Fruit fly (Drosophila melanogaster) whole organism, embryonic: Measurements from ENCODE around the gene Pgm1.
A peak's percentile ranks its signal among the peaks of the same experiment; 100 is the strongest.

Experiments used
- CG1024 ChIP-seq: fragments of 200-800 bp; sonication (Bioruptor generic); IDR thresholded peaks from 2 replicates; pipeline ENCODE4 v1.3.6; 2022; ENCODE audit warnings: missing biosample characterization, missing genetic modification characterization
- CG10565 ChIP-seq: fragments of 200-800 bp; sonication (Bioruptor generic); optimal IDR thresholded peaks from 3 replicates; lab custom pipeline; 2016; ENCODE audit warnings: missing biosample characterization, mild to moderate bottlenecking, missing genetic modification characterization
- CG11456 ChIP-seq: fragments of 200-800 bp; sonication (Bioruptor generic); IDR thresholded peaks from 3 replicates; pipeline ENCODE4 v1.3.6; 2022; ENCODE audit warnings: missing biosample characterization, missing genetic modification characterization
- CG12942 ChIP-seq: fragments of 200-800 bp; sonication (Bioruptor generic); optimal IDR thresholded peaks from 3 replicates; lab custom pipeline; 2016; ENCODE audit warnings: missing biosample characterization, missing genetic modification characterization
- CG13287 ChIP-seq: fragments of 200-800 bp; sonication (Bioruptor generic); IDR thresholded peaks from 2 replicates; pipeline ENCODE4 v1.3.6; 2022; ENCODE audit warnings: missing biosample characterization, missing genetic modification characterization; ENCODE audit not compliant: partially characterized antibody
- CG14014 ChIP-seq: fragments of 200-800 bp; sonication (Bioruptor generic); IDR thresholded peaks from 2 replicates; pipeline ENCODE4 v1.3.6; 2022; ENCODE audit warnings: missing biosample characterization, missing genetic modification characterization
- CG14965 ChIP-seq: fragments of 200-800 bp; sonication (Bioruptor generic); optimal IDR thresholded peaks from 2 replicates; lab custom pipeline; 2016; ENCODE audit warnings: missing biosample characterization, missing genetic modification characterization, borderline replicate concordance
- CG15269 ChIP-seq: fragments of 200-800 bp; sonication (Bioruptor generic); optimal IDR thresholded peaks from 2 replicates; lab custom pipeline; 2018; ENCODE audit warnings: missing biosample characterization, mild to moderate bottlenecking, missing genetic modification characterization, moderate library complexity
- CG15479 ChIP-seq: fragments of 200-800 bp; sonication (Bioruptor generic); optimal IDR thresholded peaks from 3 replicates; lab custom pipeline; 2019; ENCODE audit warnings: missing biosample characterization, mild to moderate bottlenecking, missing genetic modification characterization, moderate library complexity
- CG16815 ChIP-seq: fragments of 200-800 bp; sonication (Bioruptor generic); optimal IDR thresholded peaks from 3 replicates; lab custom pipeline; 2017; ENCODE audit warnings: missing biosample characterization, mild to moderate bottlenecking, missing genetic modification characterization
- CG18599 ChIP-seq: fragments of 200-800 bp; sonication (Bioruptor generic); optimal IDR thresholded peaks from 3 replicates; lab custom pipeline; 2017; ENCODE audit warnings: missing biosample characterization, missing genetic modification characterization, mild to moderate bottlenecking, moderate library complexity, missing genetic modification reagents
- CG31365 ChIP-seq: fragments of 200-800 bp; sonication (Bioruptor generic); optimal IDR thresholded peaks from 2 replicates; lab custom pipeline; 2018; ENCODE audit warnings: missing biosample characterization, mild to moderate bottlenecking, missing genetic modification characterization
- CG34224 ChIP-seq: fragments of 200-800 bp; sonication (Bioruptor generic); IDR thresholded peaks from 3 replicates; pipeline ENCODE4 v1.3.6; 2022; ENCODE audit warnings: missing biosample characterization, missing genetic modification characterization; ENCODE audit not compliant: partially characterized antibody
- CG34422 ChIP-seq: fragments of 200-800 bp; sonication (Bioruptor generic); IDR thresholded peaks from 3 replicates; pipeline ENCODE4 v1.3.6; 2022; ENCODE audit warnings: missing biosample characterization, missing genetic modification characterization
- CG3847 ChIP-seq: fragments of 200-800 bp; sonication (Bioruptor generic); IDR thresholded peaks from 2 replicates; pipeline ENCODE4 v1.3.6; 2022; ENCODE audit warnings: missing biosample characterization, missing genetic modification characterization
- CG4404 ChIP-seq: fragments of 200-800 bp; sonication (Bioruptor generic); IDR thresholded peaks from 2 replicates; pipeline ENCODE4 v1.3.6; 2022; ENCODE audit warnings: missing biosample characterization, missing genetic modification characterization
- CG6254 ChIP-seq: fragments of 200-800 bp; sonication (Bioruptor generic); optimal IDR thresholded peaks from 3 replicates; lab custom pipeline; 2017; ENCODE audit warnings: mild to moderate bottlenecking, missing biosample characterization, missing genetic modification reagents, missing genetic modification characterization
- CoRest ChIP-seq: fragments of 200-800 bp; sonication (Bioruptor generic); optimal IDR thresholded peaks from 3 replicates; lab custom pipeline; 2018; ENCODE audit warnings: missing biosample characterization, mild to moderate bottlenecking, missing genetic modification characterization, moderate library complexity
- HLH3B ChIP-seq: fragments of 200-800 bp; sonication (Bioruptor generic); IDR thresholded peaks from 2 replicates; pipeline ENCODE4 v1.3.6; 2022; ENCODE audit warnings: missing biosample characterization, missing genetic modification characterization
- HLH4C ChIP-seq: fragments of 200-800 bp; sonication (Bioruptor generic); IDR thresholded peaks from 3 replicates; pipeline ENCODE4 v1.3.6; 2022; ENCODE audit warnings: missing biosample characterization, missing genetic modification characterization; ENCODE audit not compliant: partially characterized antibody
- HLH54F ChIP-seq: fragments of 200-800 bp; sonication (Bioruptor generic); optimal IDR thresholded peaks from 3 replicates; lab custom pipeline; 2016; ENCODE audit warnings: missing biosample characterization, missing genetic modification characterization
- HmgZ ChIP-seq: fragments of 200-800 bp; sonication (Bioruptor generic); optimal IDR thresholded peaks from 2 replicates; lab custom pipeline; 2018; ENCODE audit warnings: missing biosample characterization, mild to moderate bottlenecking, missing genetic modification characterization
- Hr3 ChIP-seq: fragments of 200-800 bp; sonication (Bioruptor generic); optimal IDR thresholded peaks from 3 replicates; lab custom pipeline; 2016; ENCODE audit warnings: missing biosample characterization, missing genetic modification characterization
- Jarid2 ChIP-seq: fragments of 200-800 bp; sonication (Bioruptor generic); optimal IDR thresholded peaks from 3 replicates; lab custom pipeline; 2017; ENCODE audit warnings: mild to moderate bottlenecking, missing biosample characterization, missing genetic modification reagents, missing genetic modification characterization
- Nf-YB ChIP-seq: fragments of 200-800 bp; sonication (Bioruptor generic); optimal IDR thresholded peaks from 3 replicates; lab custom pipeline; 2019; ENCODE audit warnings: missing biosample characterization, mild to moderate bottlenecking, missing genetic modification characterization, moderate library complexity
- Nf-YC ChIP-seq: fragments of 200-800 bp; optimal IDR thresholded peaks from 3 replicates; lab custom pipeline; 2019; ENCODE audit warnings: missing biosample characterization, mild to moderate bottlenecking, missing genetic modification characterization, moderate library complexity
- Pdp1 ChIP-seq, 2 experiments: fragments of 200-800 bp; sonication (Bioruptor generic); optimal IDR thresholded peaks; 3 replicates each; lab custom pipeline; 2016; ENCODE audit warnings: missing biosample characterization in 2 of 2, missing genetic modification characterization in 2 of 2, mild to moderate bottlenecking in 1 of 2, moderate library complexity in 1 of 2
- Sox102F ChIP-seq: fragments of 200-800 bp; sonication (Bioruptor generic); optimal IDR thresholded peaks from 2 replicates; lab custom pipeline; 2018; ENCODE audit warnings: missing biosample characterization, mild to moderate bottlenecking, missing genetic modification characterization, moderate library complexity
- Usf ChIP-seq: fragments of 200-800 bp; sonication (Bioruptor generic); optimal IDR thresholded peaks from 2 replicates; lab custom pipeline; 2017; ENCODE audit warnings: missing genotype, missing biosample characterization, missing genetic modification characterization
- YL-1 ChIP-seq: fragments of 200-800 bp; sonication (Bioruptor generic); optimal IDR thresholded peaks from 3 replicates; lab custom pipeline; 2017; ENCODE audit warnings: missing biosample characterization, mild to moderate bottlenecking, missing genetic modification characterization
- abd-A ChIP-seq: fragments of 200-800 bp; sonication (Bioruptor generic); optimal IDR thresholded peaks from 3 replicates; lab custom pipeline; 2019; ENCODE audit warnings: missing biosample characterization, mild to moderate bottlenecking, missing genetic modification characterization, moderate library complexity
- ase ChIP-seq: fragments of 200-800 bp; sonication (Bioruptor generic); IDR thresholded peaks from 3 replicates; pipeline ENCODE4 v1.3.6; 2022; ENCODE audit warnings: missing biosample characterization, missing genetic modification characterization
- cas ChIP-seq: fragments of 200-800 bp; sonication (Bioruptor generic); IDR thresholded peaks from 2 replicates; pipeline ENCODE4 v1.3.6; 2022; ENCODE audit warnings: missing biosample characterization, missing genetic modification characterization
- cato ChIP-seq: fragments of 200-800 bp; sonication (Bioruptor generic); optimal IDR thresholded peaks from 2 replicates; lab custom pipeline; 2016; ENCODE audit warnings: missing biosample characterization, missing genetic modification characterization, borderline replicate concordance
- dan ChIP-seq: fragments of 200-800 bp; sonication (Bioruptor generic); IDR thresholded peaks from 2 replicates; pipeline ENCODE4 v1.3.6; 2022; ENCODE audit warnings: missing biosample characterization, missing genetic modification characterization
- dmrt99B ChIP-seq: fragments of 200-800 bp; sonication (Bioruptor generic); optimal IDR thresholded peaks from 2 replicates; lab custom pipeline; 2018; ENCODE audit warnings: missing biosample characterization, mild to moderate bottlenecking, missing genetic modification characterization, moderate library complexity
- gce ChIP-seq: fragments of 200-800 bp; sonication (Bioruptor generic); IDR thresholded peaks from 3 replicates; pipeline ENCODE4 v1.3.6; 2022; ENCODE audit warnings: missing biosample characterization, missing genetic modification characterization
- gro ChIP-seq: fragments of 200-800 bp; sonication (Bioruptor generic); optimal IDR thresholded peaks from 2 replicates; lab custom pipeline; 2016; ENCODE audit warnings: missing biosample characterization, missing genetic modification characterization
- gsb ChIP-seq: fragments of 200-800 bp; sonication (Bioruptor generic); IDR thresholded peaks from 2 replicates; pipeline ENCODE4 v1.3.6; 2022; ENCODE audit warnings: missing biosample characterization, missing genetic modification characterization
- knrl ChIP-seq: fragments of 200-800 bp; sonication (Bioruptor generic); IDR thresholded peaks from 3 replicates; pipeline ENCODE4 v1.3.6; 2022; ENCODE audit warnings: missing biosample characterization, missing genetic modification characterization; ENCODE audit not compliant: partially characterized antibody
- lmd ChIP-seq: fragments of 200-800 bp; sonication (Bioruptor generic); IDR thresholded peaks from 2 replicates; pipeline ENCODE4 v1.3.6; 2022; ENCODE audit warnings: missing biosample characterization, missing genetic modification characterization
- maf-S ChIP-seq: fragments of 200-800 bp; sonication (Bioruptor generic); optimal IDR thresholded peaks from 2 replicates; lab custom pipeline; 2016; ENCODE audit warnings: missing biosample characterization, missing genetic modification characterization
- p53 ChIP-seq: fragments of 200-800 bp; sonication (Bioruptor generic); optimal IDR thresholded peaks from 2 replicates; lab custom pipeline; 2016; ENCODE audit warnings: missing biosample characterization, missing genetic modification characterization
- phol ChIP-seq: fragments of 200-800 bp; sonication (Bioruptor generic); optimal IDR thresholded peaks from 3 replicates; lab custom pipeline; 2018; ENCODE audit warnings: missing biosample characterization, mild to moderate bottlenecking, missing genetic modification characterization, moderate library complexity
- repo ChIP-seq: fragments of 200-800 bp; sonication (Bioruptor generic); optimal IDR thresholded peaks from 2 replicates; lab custom pipeline; 2016; ENCODE audit warnings: missing biosample characterization, missing genetic modification characterization
- tin ChIP-seq: fragments of 200-800 bp; sonication (Bioruptor generic); optimal IDR thresholded peaks from 3 replicates; lab custom pipeline; 2016; ENCODE audit warnings: missing biosample characterization, missing genetic modification characterization
- tup ChIP-seq: fragments of 200-800 bp; sonication (Bioruptor generic); optimal IDR thresholded peaks from 2 replicates; lab custom pipeline; 2016; ENCODE audit warnings: missing biosample characterization, mild to moderate bottlenecking, missing genetic modification characterization, moderate library complexity
- unpg ChIP-seq: fragments of 200-800 bp; sonication (Bioruptor generic); optimal IDR thresholded peaks from 3 replicates; lab custom pipeline; 2018; ENCODE audit warnings: missing biosample characterization, mild to moderate bottlenecking, missing genetic modification characterization, moderate library complexity

Gene Pgm1

DNA sequence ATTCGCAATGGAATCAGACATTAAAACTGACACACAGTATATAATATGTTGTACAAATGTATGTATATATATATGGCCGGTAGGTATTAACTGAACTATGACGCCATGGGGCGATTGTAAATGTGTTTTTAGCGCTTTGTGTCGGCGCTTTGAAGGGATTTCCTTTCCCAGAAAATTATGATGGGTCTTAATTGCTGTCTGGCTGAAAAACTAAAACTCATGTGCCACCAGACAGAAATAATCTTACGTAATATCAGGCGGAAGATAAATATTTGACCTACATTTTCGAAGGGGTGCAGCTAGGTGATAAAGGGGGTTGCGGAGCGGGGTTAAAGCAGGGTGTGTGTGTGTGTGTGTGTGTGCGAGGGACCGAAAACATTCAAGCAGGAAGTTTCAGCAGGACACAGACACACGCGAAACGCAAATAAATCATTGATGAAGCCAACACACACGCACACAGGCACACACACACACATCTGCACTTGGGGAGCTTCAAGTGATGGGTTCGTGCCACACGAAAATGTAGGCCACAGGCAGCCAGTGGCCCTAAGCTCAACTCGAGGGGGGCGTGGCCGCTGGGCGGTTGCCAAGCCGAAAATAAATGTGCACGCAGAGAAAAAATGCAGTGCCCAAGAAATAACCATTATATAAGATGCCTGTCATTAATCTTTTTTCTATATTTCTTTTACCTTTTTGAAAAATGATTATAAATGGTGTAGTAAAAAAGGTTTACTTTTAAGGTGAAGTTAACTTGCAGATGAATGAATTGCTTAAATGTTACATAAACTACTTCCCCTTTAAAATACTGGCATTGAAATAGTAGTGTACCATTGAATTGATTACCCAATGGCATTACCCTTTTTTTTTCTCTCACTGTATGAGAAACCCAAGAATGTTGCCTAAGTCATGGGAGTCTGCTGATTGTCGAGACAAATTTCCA is 29.2 kb upstream of the Pgm1 start (continued):
- TF ChIP-seq CG34224 (GFP tag; lab: Robert Waterston, UW) = no peak
- TF ChIP-seq cato = peak; percentile 35
- no peak for TF ChIP-seq YL-1 (GFP tag; lab: Kevin White, UChicago)
- peak; percentile 56 for TF ChIP-seq CG18599 (GFP tag; lab: Kevin White, UChicago)
- no peak for TF ChIP-seq CG10565 (GFP tag; lab: Kevin White, UChicago)
- TF ChIP-seq HLH3B (GFP tag; lab: Robert Waterston, UW) = peak; percentile 41; the same call in 1 of the 2 replicates
- no peak for TF ChIP-seq CG4404 (GFP tag; lab: Robert Waterston, UW)
- peak; percentile 57 to 74 for TF ChIP-seq Pdp1 (GFP tag; optimal IDR thresholded peaks at IDR 0.05; lab: Kevin White, UChicago)
- TF ChIP-seq Sox102F (GFP tag; lab: Kevin White, UChicago) = peak; percentile 67
- peak; percentile 20 for TF ChIP-seq tin (GFP tag; lab: Kevin White, UChicago)
- no peak for TF ChIP-seq CG31365 (tag; lab: Kevin White, UChicago)
- TF ChIP-seq Nf-YB = no peak
- TF ChIP-seq gsb (GFP tag; lab: Robert Waterston, UW) = peak; percentile 24; the same call in 1 of the 2 replicates
- TF ChIP-seq repo (GFP tag; lab: Kevin White, UChicago) = no peak
- TF ChIP-seq lmd = peak; percentile 50
- TF ChIP-seq CoRest (tag; lab: Kevin White, UChicago) = peak; percentile 74
- no peak for TF ChIP-seq knrl
- peak; percentile 34 for TF ChIP-seq HLH54F (GFP tag; lab: Kevin White, UChicago)
- peak; percentile 74 for TF ChIP-seq phol (tag; lab: Kevin White, UChicago)
- no peak for TF ChIP-seq ase (GFP tag; lab: Robert Waterston, UW)
- TF ChIP-seq CG15479 (GFP tag; lab: Kevin White, UChicago) = no peak
- TF ChIP-seq CG15269 (tag; lab: Kevin White, UChicago) = peak; percentile 61
- TF ChIP-seq Usf = no peak
- TF ChIP-seq CG11456 (GFP tag; lab: Robert Waterston, UW) = no peak
- no peak for TF ChIP-seq Nf-YC (tag; lab: Kevin White, UChicago)
- TF ChIP-seq CG3847 (GFP tag; lab: Robert Waterston, UW) = no peak; the same call in 1 of the 2 replicates
- TF ChIP-seq CG14965 (GFP tag; lab: Kevin White, UChicago) = no peak
- TF ChIP-seq CG12942 (GFP tag; lab: Kevin White, UChicago) = peak; percentile 23
- TF ChIP-seq CG34422 (GFP tag; lab: Robert Waterston, UW) = 0 out of 3 replicates have a peak, but pooled peaks have one; percentile 8
- TF ChIP-seq CG13287 = no peak
- TF ChIP-seq CG1024 = no peak
- TF ChIP-seq CG16815 (GFP tag; lab: Kevin White, UChicago) = no peak
- TF ChIP-seq gce (GFP tag; lab: Robert Waterston, UW) = no peak; the same call in 2 of the 3 replicates
- peak; percentile 14 for TF ChIP-seq maf-S
- peak; percentile 79 for TF ChIP-seq dmrt99B (tag; lab: Kevin White, UChicago)
- TF ChIP-seq cas (GFP tag; lab: Robert Waterston, UW) = no peak
- no peak for TF ChIP-seq CG14014 (GFP tag; lab: Robert Waterston, UW)
- no peak for TF ChIP-seq dan (GFP tag; lab: Robert Waterston, UW)
- no peak for TF ChIP-seq tup (GFP tag; lab: Kevin White, UChicago)
- peak; percentile 33 for TF ChIP-seq Jarid2
- TF ChIP-seq gro (GFP tag; lab: Kevin White, UChicago) = peak; percentile 27
- TF ChIP-seq HmgZ (tag; lab: Kevin White, UChicago) = no peak
- no peak for TF ChIP-seq abd-A (tag; lab: Kevin White, UChicago)
- TF ChIP-seq Hr3 (GFP tag; lab: Kevin White, UChicago) = peak; percentile 46
- no peak for TF ChIP-seq HLH4C (GFP tag; lab: Robert Waterston, UW)
- no peak for TF ChIP-seq p53 (GFP tag; lab: Kevin White, UChicago)
- peak; percentile 30 for TF ChIP-seq CG6254 (GFP tag; lab: Kevin White, UChicago)
- peak; percentile 63 for TF ChIP-seq unpg
